Worm (Caenorhabditis elegans) whole organism, mixed stage, embryonic: ENCODE data around the gene egrh-2.

Source experiments
- ceh-39 ChIP-seq: fragments of 150-350 bp; optimal IDR thresholded peaks from 2 replicates; lab custom pipeline; 2014; ENCODE audit warnings: missing biosample characterization, missing genetic modification characterization
- drap-1 ChIP-seq: fragments of 200-800 bp; sonication (Bioruptor generic); optimal IDR thresholded peaks from 3 replicates; lab custom pipeline; 2018; ENCODE audit warnings: mild to moderate bottlenecking, missing genetic modification characterization, missing compliant biosample characterization
- elt-3 ChIP-seq: fragments of 150-350 bp; optimal IDR thresholded peaks from 2 replicates; lab custom pipeline; 2014; ENCODE audit warnings: missing biosample characterization, missing genetic modification characterization
- lsy-2 ChIP-seq: fragments of 150-350 bp; optimal IDR thresholded peaks from 2 replicates; lab custom pipeline; 2014; ENCODE audit warnings: missing biosample characterization, missing genetic modification characterization
- mep-1 ChIP-seq: fragments of 150-350 bp; optimal IDR thresholded peaks from 2 replicates; lab custom pipeline; 2017; ENCODE audit warnings: missing biosample characterization, missing genetic modification reagents, missing genetic modification characterization, inconsistent platforms
- pha-4 ChIP-seq: fragments of 150-350 bp; optimal IDR thresholded peaks from 2 replicates; lab custom pipeline; 2018; ENCODE audit warnings: missing biosample characterization, missing genetic modification reagents, missing genetic modification characterization
- snpc-4 ChIP-seq: fragments of 150-350 bp; optimal IDR thresholded peaks from 2 replicates; lab custom pipeline; 2014; ENCODE audit warnings: missing biosample characterization, missing genetic modification characterization
- unc-62 ChIP-seq: fragments of 150-350 bp; optimal IDR thresholded peaks from 2 replicates; lab custom pipeline; 2014; ENCODE audit warnings: missing biosample characterization, missing genetic modification reagents, missing genetic modification characterization

DNA sequence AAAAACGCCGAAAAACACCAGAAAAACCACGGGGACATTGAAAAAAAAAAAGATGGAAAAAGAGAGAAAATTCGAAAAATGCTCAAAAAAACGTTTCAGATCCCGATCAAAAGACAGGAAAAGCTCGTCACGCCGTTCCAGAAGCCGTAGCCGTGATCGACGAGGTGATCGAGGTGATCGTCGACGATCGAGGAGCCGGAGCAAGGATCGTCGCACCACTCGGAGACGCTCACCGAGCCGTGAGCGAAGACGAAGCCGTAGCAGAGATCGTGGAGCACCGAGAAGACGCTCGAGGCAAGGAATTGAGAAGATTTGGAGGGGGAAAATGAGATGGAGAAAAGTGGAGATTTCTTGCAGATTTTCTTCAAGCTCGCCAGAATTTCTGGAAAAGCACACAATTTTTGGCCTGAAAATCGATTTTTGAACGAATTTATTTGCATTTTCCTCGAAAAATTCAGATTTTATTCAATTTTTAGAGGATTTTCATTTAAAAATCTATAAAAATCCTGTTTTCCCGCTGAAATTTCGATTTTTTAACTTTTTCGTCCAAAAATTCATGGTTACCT lies 23.1 kb upstream of the egrh-2 start:
- TF ChIP-seq elt-3 (no peak), mep-1 (tag; lab: Kevin White, UChicago) (no peak), snpc-4 (tag; lab: Kevin White, UChicago) (no peak), lsy-2 (tag; lab: Kevin White, UChicago) (no peak), pha-4 (no peak), unc-62 (GFP tag; lab: Kevin White, UChicago) (no peak), drap-1 (GFP tag; lab: Kevin White, UChicago) (no peak), ceh-39 (tag; lab: Kevin White, UChicago) (no peak)
